Fruit fly (Drosophila melanogaster): ENCODE results near the gene upd3.

upd3 gene

DNA sequence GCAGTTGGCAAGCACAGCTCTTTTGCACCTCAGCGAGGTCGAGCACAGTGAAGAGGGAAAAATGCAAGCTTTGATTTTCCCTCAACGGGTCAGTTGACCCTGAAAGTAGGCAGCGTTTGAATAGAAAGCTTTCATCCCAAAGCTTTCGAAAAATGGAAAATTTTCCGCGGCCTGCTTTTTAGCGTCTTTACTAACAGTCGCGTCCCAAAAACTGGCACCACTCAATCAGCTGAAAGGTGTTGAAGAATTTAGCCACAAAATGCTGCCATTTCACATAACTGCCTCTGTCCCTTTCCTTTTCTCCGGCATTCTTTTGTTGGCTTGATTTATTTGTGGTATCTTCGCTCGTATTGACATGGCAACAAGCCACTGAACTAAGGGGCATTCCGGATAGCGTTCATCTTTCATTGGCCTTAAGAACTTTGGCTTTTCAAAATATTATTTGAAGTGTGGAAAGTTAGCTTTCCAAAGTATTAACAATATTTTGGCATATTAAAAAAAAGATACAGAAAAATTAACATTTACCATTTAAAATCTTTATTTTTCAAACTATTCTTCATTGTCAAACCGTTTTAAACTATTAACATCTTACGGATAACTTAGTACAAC, 43.0 kb downstream of the upd3 start:
- TF ChIP-seq psq (optimal IDR thresholded peaks at IDR 0.05) (no peak), EcR (GFP tag; optimal IDR thresholded peaks at IDR 0.05) (no peak), usp (GFP tag; optimal IDR thresholded peaks at IDR 0.05) (no peak), Dll (optimal IDR thresholded peaks at IDR 0.05) (no peak), pan (optimal IDR thresholded peaks at IDR 0.05) (no peak), CG8478 (optimal IDR thresholded peaks at IDR 0.05) (no peak)

- TF ChIP-seq Dll (optimal IDR thresholded peaks at IDR 0.05), result no peak
- no peak for TF ChIP-seq usp (GFP tag; optimal IDR thresholded peaks at IDR 0.05)
- TF ChIP-seq CG8478 (optimal IDR thresholded peaks at IDR 0.05), result no peak
- no peak for TF ChIP-seq pan (optimal IDR thresholded peaks at IDR 0.05)
- TF ChIP-seq psq (optimal IDR thresholded peaks at IDR 0.05), result no peak
- TF ChIP-seq EcR (GFP tag; optimal IDR thresholded peaks at IDR 0.05), result no peak
Observed at dm6 chrX:18320825-18321224, 43.8 kb downstream of the upd3 start, which contains the start of gene CG6023. TSS of gene CG6023 (minus strand) at chrX:18321193.

DNA sequence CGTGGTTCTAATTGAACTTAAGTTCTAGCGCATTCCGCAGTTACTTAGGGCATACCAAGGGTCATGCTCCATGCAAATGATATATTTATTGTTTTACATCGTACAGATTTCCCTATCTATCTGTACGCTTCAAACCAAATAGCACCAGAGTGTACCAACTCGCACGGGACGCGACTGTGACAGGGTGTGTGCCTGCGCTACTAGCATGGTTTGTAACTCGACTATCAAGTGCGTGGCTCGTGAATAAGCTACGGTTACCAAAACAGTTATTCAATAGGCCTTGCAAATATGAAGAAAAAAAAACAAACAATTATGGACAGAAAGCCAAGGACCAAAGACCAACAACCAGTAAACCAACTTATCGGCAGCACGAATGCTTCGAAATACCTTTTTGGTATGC, 44.3 kb downstream of the upd3 start:
- TF ChIP-seq CG8478 (optimal IDR thresholded peaks at IDR 0.05), result no peak
- TF ChIP-seq EcR (GFP tag; optimal IDR thresholded peaks at IDR 0.05), result no peak
- TF ChIP-seq usp (GFP tag; optimal IDR thresholded peaks at IDR 0.05), result no peak
- TF ChIP-seq psq (optimal IDR thresholded peaks at IDR 0.05), result no peak
- no peak for TF ChIP-seq Dll (optimal IDR thresholded peaks at IDR 0.05)
- no peak for TF ChIP-seq pan (optimal IDR thresholded peaks at IDR 0.05)
